Comparison of ENCODE assay signal across 1 fruit fly cellular context in the genomic region with DNA sequence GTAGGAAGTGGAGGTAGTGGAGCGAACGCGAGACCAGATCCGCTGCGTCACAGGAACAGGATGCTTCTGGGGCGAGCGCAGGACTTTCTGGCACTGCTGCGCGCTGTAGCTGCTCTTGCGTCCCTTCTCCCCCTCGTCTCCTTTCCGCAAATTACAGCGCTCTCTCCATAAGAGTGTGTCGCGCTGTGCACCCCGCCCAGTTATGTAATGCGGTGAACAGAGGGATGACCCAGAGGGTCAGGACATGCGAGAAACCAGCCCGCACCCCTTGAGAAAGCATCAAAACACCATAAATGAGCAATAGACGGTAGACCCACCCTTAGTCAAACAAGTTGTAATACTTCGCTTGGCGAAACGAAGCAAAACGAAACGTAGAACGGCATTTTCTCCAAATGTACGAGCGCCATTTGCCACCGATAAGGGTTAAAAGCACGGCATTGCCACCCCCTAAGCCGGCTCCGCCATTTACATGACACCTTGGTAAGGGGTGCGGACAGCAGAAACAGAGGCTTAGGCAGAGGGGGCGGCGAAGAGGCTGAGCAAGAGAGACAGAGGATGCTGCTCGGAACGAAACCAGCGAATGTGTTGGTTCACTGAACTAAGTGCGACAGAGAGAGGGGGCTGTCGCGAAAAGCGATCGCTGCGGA.
A peak's percentile ranks its signal among the peaks of the same experiment; 100 is the strongest.
TF ChIP-seq lines count a peak whose summit lies in the region.

No protein-coding gene starts in this region.

TF ChIP-seq in whole organism, embryonic, 481 proteins besides CTCF, POLR2A, EP300 and RAD21 (continued from another document):
- TF ChIP-seq mirr (GFP tag; optimal IDR thresholded peaks at IDR 0.05; lab: Kevin White, UChicago) (no peak), Drgx (GFP tag; IDR thresholded peaks at IDR 0.05; lab: Robert Waterston, UW) (no peak), CG14441 (GFP tag; IDR thresholded peaks at IDR 0.05; lab: Robert Waterston, UW) (no peak), Tbp (GFP tag; optimal IDR thresholded peaks at IDR 0.05; lab: Kevin White, UChicago) (no peak), CG11696 (GFP tag; IDR thresholded peaks at IDR 0.05; lab: Robert Waterston, UW) (no peak), CG1603 (tag; optimal IDR thresholded peaks at IDR 0.05; lab: Kevin White, UChicago) (no peak), CG11093 (GFP tag; IDR thresholded peaks at IDR 0.05; lab: Robert Waterston, UW) (no peak), chinmo (GFP tag; IDR thresholded peaks at IDR 0.05; lab: Robert Waterston, UW; ENCODE audit: partially characterized antibody) (0 out of 4 replicates have a peak, but pooled peaks have one; percentile 71), wdn (GFP tag; IDR thresholded peaks at IDR 0.05; lab: Robert Waterston, UW) (no peak), CG1832 (GFP tag; optimal IDR thresholded peaks at IDR 0.05; lab: Kevin White, UChicago) (peak; percentile 65), Trl (optimal IDR thresholded peaks at IDR 0.05; lab: Kevin White, UChicago) (peak in 1 of 2 experiments; percentile 2), Trl (GFP tag; optimal IDR thresholded peaks at IDR 0.05; lab: Kevin White, UChicago) (no peak), CG11723 (GFP tag; optimal IDR thresholded peaks at IDR 0.05; lab: Kevin White, UChicago) (no peak), twi (tag; optimal IDR thresholded peaks at IDR 0.05; lab: Kevin White, UChicago) (no peak), CG13624 (GFP tag; optimal IDR thresholded peaks at IDR 0.05; lab: Kevin White, UChicago) (no peak), pros (GFP tag; optimal IDR thresholded peaks at IDR 0.05; lab: Kevin White, UChicago) (peak; percentile 100), Pdp1 (GFP tag; optimal IDR thresholded peaks at IDR 0.05; lab: Kevin White, UChicago) (peak in 1 of 2 experiments; percentile 77), CG4424 (GFP tag; optimal IDR thresholded peaks at IDR 0.05; lab: Kevin White, UChicago) (no peak), luna (GFP tag; optimal IDR thresholded peaks at IDR 0.05; lab: Kevin White, UChicago) (no peak), gfzf (GFP tag; optimal IDR thresholded peaks at IDR 0.05; lab: Kevin White, UChicago) (no peak), zfh1 (GFP tag; IDR thresholded peaks at IDR 0.05; lab: Robert Waterston, UW) (no peak), ewg (GFP tag; optimal IDR thresholded peaks at IDR 0.05; lab: Kevin White, UChicago) (peak; percentile 41), pfk (GFP tag; optimal IDR thresholded peaks at IDR 0.05; lab: Kevin White, UChicago) (peak; percentile 9), CG7839 (tag; optimal IDR thresholded peaks at IDR 0.05; lab: Kevin White, UChicago) (no peak), abd-A (tag; optimal IDR thresholded peaks at IDR 0.05; lab: Kevin White, UChicago) (peak; percentile 97), rib (GFP tag; IDR thresholded peaks at IDR 0.05; lab: Robert Waterston, UW) (peak; percentile 58; the same call in 1 of the 2 replicates), CG10431 (GFP tag; optimal IDR thresholded peaks at IDR 0.05; lab: Kevin White, UChicago) (peak; percentile 26), kni (GFP tag; optimal IDR thresholded peaks at IDR 0.05; lab: Kevin White, UChicago) (peak; percentile 71), CrebB (tag; optimal IDR thresholded peaks at IDR 0.05; lab: Kevin White, UChicago) (no peak), crol (GFP tag; IDR thresholded peaks at IDR 0.05; lab: Robert Waterston, UW) (peak; percentile 79), nerfin-1 (tag; optimal IDR thresholded peaks at IDR 0.05; lab: Kevin White, UChicago) (peak; percentile 89), Ets65A (GFP tag; lab: Kevin White, UChicago) (no peak), Fer2 (tag; optimal IDR thresholded peaks at IDR 0.05; lab: Kevin White, UChicago) (no peak), C15 (GFP tag; IDR thresholded peaks at IDR 0.05; lab: Robert Waterston, UW) (no peak), ap (GFP tag; IDR thresholded peaks at IDR 0.05; lab: Robert Waterston, UW) (no peak), fd64A (GFP tag; optimal IDR thresholded peaks at IDR 0.05; lab: Kevin White, UChicago) (no peak), row (GFP tag; IDR thresholded peaks at IDR 0.05; lab: Robert Waterston, UW) (no peak), Max (GFP tag; optimal IDR thresholded peaks at IDR 0.05; lab: Kevin White, UChicago) (no peak), gt (GFP tag; IDR thresholded peaks at IDR 0.05; lab: Robert Waterston, UW) (no peak), CG13894 (tag; optimal IDR thresholded peaks at IDR 0.05; lab: Kevin White, UChicago) (peak; percentile 59), BtbVII (GFP tag; optimal IDR thresholded peaks at IDR 0.05; lab: Kevin White, UChicago) (no peak), CG15514 (GFP tag; optimal IDR thresholded peaks at IDR 0.05; lab: Kevin White, UChicago) (peak; percentile 21), gcm2 (GFP tag; optimal IDR thresholded peaks at IDR 0.05; lab: Kevin White, UChicago) (no peak), Kr (GFP tag; optimal IDR thresholded peaks at IDR 0.05; lab: Kevin White, UChicago) (peak; percentile 87), unpg (GFP tag; optimal IDR thresholded peaks at IDR 0.05; lab: Kevin White, UChicago) (no peak), dimm (GFP tag; IDR thresholded peaks at IDR 0.05; lab: Robert Waterston, UW) (no peak), CG3838 (GFP tag; optimal IDR thresholded peaks at IDR 0.05; lab: Kevin White, UChicago) (no peak), vvl (GFP tag; IDR thresholded peaks at IDR 0.05; lab: Robert Waterston, UW) (peak; percentile 24; the same call in 1 of the 2 replicates)
